Worm (Caenorhabditis elegans) whole organism, late embryonic: Measurements from ENCODE around the gene T28D6.6.

Source experiments
- ama-1 ChIP-seq: fragments of 150-350 bp; optimal IDR thresholded peaks from 2 replicates; lab custom pipeline; 2014
- ceh-34 ChIP-seq: sonication (generic microtip); optimal IDR thresholded peaks from 2 replicates; lab custom pipeline; 2016; ENCODE audit warnings: mild to moderate bottlenecking, missing genetic modification characterization, missing compliant biosample characterization
- elt-4 ChIP-seq: sonication (generic microtip); optimal IDR thresholded peaks from 2 replicates; lab custom pipeline; 2016; ENCODE audit warnings: missing genetic modification characterization, missing compliant biosample characterization
- ets-4 ChIP-seq: sonication (generic microtip); optimal IDR thresholded peaks from 2 replicates; lab custom pipeline; 2016; ENCODE audit warnings: missing genetic modification characterization, missing compliant biosample characterization
- nfya-1 ChIP-seq: sonication (generic microtip); optimal IDR thresholded peaks from 2 replicates; lab custom pipeline; 2017; ENCODE audit warnings: missing genetic modification characterization, mild to moderate bottlenecking, missing compliant biosample characterization, antibody characterized with exemption, moderate library complexity
- nhr-11 ChIP-seq: fragments of 150-350 bp; optimal IDR thresholded peaks from 2 replicates; lab custom pipeline; 2014; ENCODE audit warnings: missing biosample characterization, missing genetic modification characterization
- pax-1 ChIP-seq: fragments of 150-350 bp; optimal IDR thresholded peaks from 2 replicates; lab custom pipeline; 2014; ENCODE audit warnings: missing biosample characterization, missing genetic modification characterization
- pqm-1 ChIP-seq: sonication (generic microtip); optimal IDR thresholded peaks from 2 replicates; lab custom pipeline; 2016; ENCODE audit warnings: missing genetic modification characterization, missing compliant biosample characterization
- sox-4 ChIP-seq: sonication (generic microtip); optimal IDR thresholded peaks from 2 replicates; lab custom pipeline; 2017; ENCODE audit warnings: mild to moderate bottlenecking, missing genetic modification characterization, inconsistent platforms, missing compliant biosample characterization
- syd-9 ChIP-seq: sonication (generic microtip); optimal IDR thresholded peaks from 2 replicates; lab custom pipeline; 2016; ENCODE audit warnings: mild to moderate bottlenecking, missing genetic modification characterization, moderate library complexity, missing compliant biosample characterization
- tbx-2 ChIP-seq: sonication (generic microtip); optimal IDR thresholded peaks from 2 replicates; lab custom pipeline; 2016; ENCODE audit warnings: missing genetic modification characterization, missing compliant biosample characterization

ce11 chrIII:11381922-11382321, 39.0 kb upstream of the T28D6.6 start, which contains the start of gene subs-4:
- no peak for TF ChIP-seq pqm-1 (tag; lab: Kevin White, UChicago)
- no peak for TF ChIP-seq ceh-34 (tag; lab: Kevin White, UChicago)
- TF ChIP-seq nhr-11 (tag; lab: Kevin White, UChicago) = no peak
- TF ChIP-seq ama-1 (lab: Kevin White, UChicago) = no peak
- no peak for TF ChIP-seq sox-4 (tag; lab: Kevin White, UChicago)
- TF ChIP-seq ets-4 (tag; lab: Kevin White, UChicago) = no peak
- TF ChIP-seq syd-9 = no peak
- no peak for TF ChIP-seq elt-4 (tag; lab: Kevin White, UChicago)
- TF ChIP-seq pax-1 = no peak
- no peak for TF ChIP-seq tbx-2 (tag; lab: Kevin White, UChicago)
- no peak for TF ChIP-seq nfya-1 (tag; lab: Kevin White, UChicago)
